Worm (Caenorhabditis elegans): ENCODE measurements around the gene C03A7.13.

C03A7.13 gene

DNA sequence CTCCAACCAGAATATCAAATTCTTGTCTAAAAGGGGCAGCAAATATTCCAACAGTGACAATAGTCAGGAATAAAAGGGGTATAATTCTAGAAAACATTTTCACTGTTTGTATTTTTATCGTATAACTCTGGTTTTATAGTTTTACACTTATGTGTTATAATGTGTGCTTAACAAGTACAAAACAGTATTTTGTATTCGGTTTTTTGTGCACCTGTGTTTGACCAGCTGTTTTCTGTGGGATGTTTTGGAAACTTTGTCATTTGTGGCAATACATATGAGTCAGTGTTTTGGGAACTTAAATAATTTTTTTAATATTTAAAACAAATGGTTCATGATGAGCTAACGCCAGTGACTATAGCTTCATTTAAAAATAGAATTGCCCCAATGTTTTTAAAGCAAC lies 45.9 kb downstream of the C03A7.13 start, which contains the start of gene F14F9.6:
F14F9.6 (minus strand) TSS at position 101 of the 400 bp plus-strand sequence.
- no peak for TF ChIP-seq nhr-25 (tag; optimal IDR thresholded peaks at IDR 0.05)
- TF ChIP-seq aly-2 (tag; optimal IDR thresholded peaks at IDR 0.05) = no peak
- TF ChIP-seq fkh-10 (GFP tag; optimal IDR thresholded peaks at IDR 0.05) = no peak
- no peak for TF ChIP-seq sea-2 (GFP tag; optimal IDR thresholded peaks at IDR 0.05)
- no peak for TF ChIP-seq zag-1 (tag; optimal IDR thresholded peaks at IDR 0.05)
- no peak for TF ChIP-seq jun-1 (tag; optimal IDR thresholded peaks at IDR 0.05)
- TF ChIP-seq ZK546.5 (tag; optimal IDR thresholded peaks at IDR 0.05) = no peak
- no peak for TF ChIP-seq elt-1 (tag; optimal IDR thresholded peaks at IDR 0.05)
- no peak for TF ChIP-seq mdl-1 (tag; optimal IDR thresholded peaks at IDR 0.05)
- no peak for TF ChIP-seq snpc-4 (tag; optimal IDR thresholded peaks at IDR 0.05)
- no peak for TF ChIP-seq egl-5 (tag; optimal IDR thresholded peaks at IDR 0.05)
- TF ChIP-seq nhr-237 (tag; optimal IDR thresholded peaks at IDR 0.05) = no peak
- TF ChIP-seq skn-1 (tag; optimal IDR thresholded peaks at IDR 0.05) = no peak
- TF ChIP-seq nhr-12 (tag; optimal IDR thresholded peaks at IDR 0.05) = no peak
- no peak for TF ChIP-seq tbx-2 (tag; optimal IDR thresholded peaks at IDR 0.05)
- no peak for TF ChIP-seq ceh-82 (tag; optimal IDR thresholded peaks at IDR 0.05)
- no peak for TF ChIP-seq daf-12 (tag; optimal IDR thresholded peaks at IDR 0.05)
- no peak for TF ChIP-seq hmg-11 (tag; optimal IDR thresholded peaks at IDR 0.05)
- no peak for TF ChIP-seq nhr-43 (tag; optimal IDR thresholded peaks at IDR 0.05; ENCODE audit: poor library complexity, severe bottlenecking)

DNA sequence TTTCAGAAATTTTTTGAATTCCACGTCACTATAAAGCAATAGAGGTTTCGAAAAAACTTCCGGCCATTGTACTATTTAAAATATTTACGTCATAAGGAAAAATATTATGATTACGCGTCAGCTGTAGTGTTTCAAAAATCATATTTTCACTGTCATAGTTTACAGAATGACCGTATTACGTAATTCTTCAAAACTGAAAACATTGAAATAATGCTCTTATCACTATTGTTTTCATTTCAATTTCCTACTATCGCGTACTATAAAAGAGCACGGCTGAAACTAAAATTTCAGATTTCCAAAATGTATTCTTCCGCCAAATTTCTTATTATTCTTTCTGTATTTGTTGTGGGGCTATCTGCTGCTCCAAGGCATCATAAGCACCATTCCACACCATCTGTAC lies 47.8 kb downstream of the C03A7.13 start, which contains the start of gene F14F9.2:
F14F9.2 (plus strand) TSS at position 301 of the 400 bp plus-strand sequence.
- no peak for TF ChIP-seq nhr-11 (tag; optimal IDR thresholded peaks at IDR 0.05)
- TF ChIP-seq nhr-67 (tag; optimal IDR thresholded peaks at IDR 0.05) = no peak

DNA sequence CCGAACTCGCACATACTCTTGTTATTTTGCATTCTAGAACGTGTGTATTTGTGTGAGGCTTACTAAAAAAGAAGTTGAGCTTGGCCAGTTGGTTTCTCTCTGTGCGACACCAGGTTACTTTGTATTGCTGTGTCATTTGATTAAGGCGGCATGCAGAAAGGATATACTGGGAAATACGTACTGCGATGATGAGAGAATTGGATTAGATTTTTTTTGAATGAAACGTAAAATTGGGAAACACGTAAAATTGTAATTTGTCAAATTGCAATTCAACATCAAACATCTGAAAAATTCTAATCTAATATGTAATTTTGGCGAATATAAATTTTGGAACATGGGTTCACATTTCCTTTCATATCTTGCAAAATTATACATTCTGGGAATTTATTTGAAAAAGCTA lies 48.6 kb downstream of the C03A7.13 start, which contains the start of gene srh-129:
srh-129 (minus strand) TSS at position 101 of the 400 bp plus-strand sequence.
- TF ChIP-seq nhr-25 (tag; optimal IDR thresholded peaks at IDR 0.05) (no peak), elt-3 (tag; optimal IDR thresholded peaks at IDR 0.05) (no peak), zag-1 (tag; optimal IDR thresholded peaks at IDR 0.05) (no peak), eor-1 (tag; optimal IDR thresholded peaks at IDR 0.05) (no peak), egl-5 (tag; optimal IDR thresholded peaks at IDR 0.05) (no peak), jun-1 (tag; optimal IDR thresholded peaks at IDR 0.05) (no peak)

DNA sequence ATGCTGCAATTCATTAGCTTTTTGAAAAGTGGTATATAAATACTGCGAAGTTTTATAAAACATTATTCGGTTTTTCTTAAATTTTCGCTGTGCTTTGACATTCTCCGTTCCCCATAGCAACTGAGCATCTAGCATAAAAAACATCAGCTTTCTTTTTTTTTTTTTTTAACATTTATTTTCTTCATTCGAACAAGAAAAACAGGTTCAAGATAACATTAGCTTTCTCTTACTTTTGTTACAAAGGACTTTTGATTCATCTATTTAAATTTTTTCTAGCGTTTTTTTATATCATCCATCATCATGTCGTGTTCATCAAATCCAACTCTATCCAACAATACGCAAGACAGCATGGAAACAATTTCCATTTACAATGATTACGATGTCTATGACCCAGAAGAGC lies 54.4 kb downstream of the C03A7.13 start, which contains the start of gene F14F9.3:
F14F9.3 (plus strand) TSS at position 301 of the 400 bp plus-strand sequence.
- TF ChIP-seq elt-1 (tag; optimal IDR thresholded peaks at IDR 0.05) = no peak
- no peak for TF ChIP-seq snpc-4 (tag; optimal IDR thresholded peaks at IDR 0.05)
- TF ChIP-seq skn-1 (tag; optimal IDR thresholded peaks at IDR 0.05) = no peak
- no peak for TF ChIP-seq ztf-4 (tag; optimal IDR thresholded peaks at IDR 0.05)
- no peak for TF ChIP-seq ama-1 (optimal IDR thresholded peaks at IDR 0.05)
- TF ChIP-seq ZK546.5 (tag; optimal IDR thresholded peaks at IDR 0.05) = no peak
- TF ChIP-seq pqm-1 (tag; optimal IDR thresholded peaks at IDR 0.05) = no peak
- TF ChIP-seq nhr-67 (tag; optimal IDR thresholded peaks at IDR 0.05) = no peak
- no peak for TF ChIP-seq nhr-12 (tag; optimal IDR thresholded peaks at IDR 0.05)
- no peak for TF ChIP-seq unc-39 (tag; optimal IDR thresholded peaks at IDR 0.05)
- no peak for TF ChIP-seq elt-3 (tag; optimal IDR thresholded peaks at IDR 0.05)
- no peak for TF ChIP-seq egl-27 (tag; optimal IDR thresholded peaks at IDR 0.05)

DNA sequence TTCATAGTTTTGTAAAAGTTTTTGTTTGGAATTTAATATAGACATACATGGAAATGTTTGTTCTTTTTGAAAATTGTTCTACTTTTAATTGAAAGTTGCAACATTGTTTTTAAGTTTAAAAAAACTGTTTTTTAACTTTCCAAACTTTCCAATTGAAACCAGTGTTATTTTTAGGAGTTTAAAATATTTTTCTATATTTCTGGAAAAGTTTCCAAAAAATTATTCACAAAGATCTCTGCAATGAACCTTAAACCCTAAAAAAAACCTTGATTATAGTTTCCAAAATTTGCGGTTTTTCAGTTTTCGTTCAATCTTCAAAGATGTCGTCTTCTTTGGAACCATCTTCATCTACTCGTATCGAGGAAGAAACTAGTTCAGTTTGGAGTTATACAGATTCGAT lies 59.9 kb downstream of the C03A7.13 start, which contains the start of gene F14F9.4:
F14F9.4 (plus strand) TSS at position 301 of the 400 bp plus-strand sequence.
- TF ChIP-seq nfya-1 (tag; optimal IDR thresholded peaks at IDR 0.05; ENCODE audit: insufficient read depth) = no peak
- TF ChIP-seq ztf-4 (tag; optimal IDR thresholded peaks at IDR 0.05) = no peak
- TF ChIP-seq fkh-10 (GFP tag; optimal IDR thresholded peaks at IDR 0.05) = no peak
- TF ChIP-seq eor-1 (tag; optimal IDR thresholded peaks at IDR 0.05) = no peak
- no peak for TF ChIP-seq skn-1 (tag; optimal IDR thresholded peaks at IDR 0.05)
- TF ChIP-seq ceh-82 (tag; optimal IDR thresholded peaks at IDR 0.05) = no peak
- no peak for TF ChIP-seq mdl-1 (tag; optimal IDR thresholded peaks at IDR 0.05)
- TF ChIP-seq ZK546.5 (tag; optimal IDR thresholded peaks at IDR 0.05) = no peak
- TF ChIP-seq R02D3.7 (tag; optimal IDR thresholded peaks at IDR 0.05) = no peak
- TF ChIP-seq hmg-11 (tag; optimal IDR thresholded peaks at IDR 0.05) = no peak
- no peak for TF ChIP-seq ceh-9 (tag; optimal IDR thresholded peaks at IDR 0.05)
- no peak for TF ChIP-seq lsy-12 (tag; optimal IDR thresholded peaks at IDR 0.05)
- TF ChIP-seq ztf-11 (tag; optimal IDR thresholded peaks at IDR 0.05) = no peak
- TF ChIP-seq nhr-67 (tag; optimal IDR thresholded peaks at IDR 0.05) = no peak
- no peak for TF ChIP-seq nhr-25 (tag; optimal IDR thresholded peaks at IDR 0.05)
- TF ChIP-seq nhr-237 (tag; optimal IDR thresholded peaks at IDR 0.05) = no peak
- TF ChIP-seq nhr-11 (tag; optimal IDR thresholded peaks at IDR 0.05) = no peak
- no peak for TF ChIP-seq nhr-43 (tag; optimal IDR thresholded peaks at IDR 0.05; ENCODE audit: poor library complexity, severe bottlenecking)

Measured in whole organism, L3 larva.